Fruit fly (Drosophila melanogaster) whole organism, pupa: ENCODE data around the gene CG13609.

ENCODE experiments used
- CG10348 ChIP-seq: fragments of 200-800 bp; sonication (Bioruptor generic); IDR thresholded peaks from 2 replicates; pipeline ENCODE4 v1.3.6; 2022; ENCODE audit warnings: missing biosample characterization, missing genetic modification characterization
- CG12605 ChIP-seq: fragments of 200-800 bp; sonication (Bioruptor generic); IDR thresholded peaks from 2 replicates; pipeline ENCODE4 v1.3.6; 2022; ENCODE audit warnings: missing biosample characterization, missing genetic modification characterization
- CG13204 ChIP-seq: fragments of 200-800 bp; sonication (Bioruptor generic); optimal IDR thresholded peaks from 2 replicates; lab custom pipeline; 2018; ENCODE audit warnings: missing biosample characterization, mild to moderate bottlenecking, missing genetic modification characterization, moderate library complexity
- CG14655 ChIP-seq: fragments of 200-800 bp; sonication (Bioruptor generic); optimal IDR thresholded peaks from 3 replicates; lab custom pipeline; 2017; ENCODE audit warnings: mild to moderate bottlenecking, missing biosample characterization, missing genetic modification reagents, missing genetic modification characterization
- CG15710 ChIP-seq: fragments of 200-800 bp; sonication (Bioruptor generic); optimal IDR thresholded peaks from 2 replicates; lab custom pipeline; 2018; ENCODE audit warnings: missing biosample characterization, mild to moderate bottlenecking, missing genetic modification characterization, moderate library complexity
- CG17806 ChIP-seq: fragments of 200-800 bp; sonication (Bioruptor generic); optimal IDR thresholded peaks from 2 replicates; lab custom pipeline; 2018; ENCODE audit warnings: missing biosample characterization, mild to moderate bottlenecking, missing genetic modification characterization, moderate library complexity
- CG32121 ChIP-seq: fragments of 200-800 bp; sonication (Bioruptor generic); IDR thresholded peaks from 2 replicates; pipeline ENCODE4 v1.3.6; 2022; ENCODE audit warnings: missing biosample characterization, missing genetic modification characterization
- CG34367 ChIP-seq: fragments of 200-800 bp; sonication (Bioruptor generic); optimal IDR thresholded peaks from 2 replicates; lab custom pipeline; 2018; ENCODE audit warnings: missing biosample characterization, mild to moderate bottlenecking, missing genetic modification characterization
- CG4496 ChIP-seq: fragments of 200-800 bp; sonication (Bioruptor generic); IDR thresholded peaks from 3 replicates; pipeline ENCODE4 v1.3.6; 2022; ENCODE audit warnings: missing biosample characterization, missing genetic modification characterization
- CG8159 ChIP-seq: fragments of 200-800 bp; sonication (Bioruptor generic); optimal IDR thresholded peaks from 3 replicates; lab custom pipeline; 2018; ENCODE audit warnings: missing biosample characterization, mild to moderate bottlenecking, missing genetic modification characterization, moderate library complexity
- CG8301 ChIP-seq: fragments of 200-800 bp; sonication (Bioruptor generic); optimal IDR thresholded peaks from 2 replicates; lab custom pipeline; 2018; ENCODE audit warnings: missing biosample characterization, mild to moderate bottlenecking, missing genetic modification characterization
- CG9948 ChIP-seq: fragments of 200-800 bp; sonication (Bioruptor generic); optimal IDR thresholded peaks from 2 replicates; lab custom pipeline; 2018; ENCODE audit warnings: missing biosample characterization, mild to moderate bottlenecking, missing genetic modification characterization, moderate library complexity
- D1 ChIP-seq: fragments of 200-800 bp; sonication (Bioruptor generic); optimal IDR thresholded peaks from 2 replicates; lab custom pipeline; 2018; ENCODE audit warnings: missing biosample characterization, mild to moderate bottlenecking, missing genetic modification characterization, moderate library complexity
- EcR ChIP-seq: fragments of 200-800 bp; sonication (Bioruptor generic); optimal IDR thresholded peaks from 3 replicates; lab custom pipeline; 2019; ENCODE audit warnings: missing biosample characterization, missing genetic modification characterization, mild to moderate bottlenecking, moderate library complexity, missing genetic modification reagents
- Ets98B ChIP-seq: fragments of 200-800 bp; sonication (Bioruptor generic); IDR thresholded peaks from 2 replicates; pipeline ENCODE4 v1.3.6; 2022; ENCODE audit warnings: missing biosample characterization, missing genetic modification characterization
- Pif1A ChIP-seq: fragments of 200-800 bp; sonication (Bioruptor generic); optimal IDR thresholded peaks from 3 replicates; lab custom pipeline; 2016; ENCODE audit warnings: missing biosample characterization, missing genetic modification characterization
- Pif1B ChIP-seq: fragments of 200-800 bp; sonication (Bioruptor generic); optimal IDR thresholded peaks from 3 replicates; lab custom pipeline; 2016; ENCODE audit warnings: missing biosample characterization, missing genetic modification characterization
- Snoo ChIP-seq: fragments of 200-800 bp; sonication (Bioruptor generic); optimal IDR thresholded peaks from 3 replicates; lab custom pipeline; 2017; ENCODE audit warnings: missing biosample characterization, mild to moderate bottlenecking, missing genetic modification characterization, inconsistent platforms
- fd96Ca ChIP-seq: fragments of 200-800 bp; sonication (Bioruptor generic); IDR thresholded peaks from 3 replicates; pipeline ENCODE4 v1.3.6; 2022; ENCODE audit warnings: missing biosample characterization, missing genetic modification characterization
- gl ChIP-seq: fragments of 200-800 bp; sonication (Bioruptor generic); optimal IDR thresholded peaks from 2 replicates; lab custom pipeline; 2018; ENCODE audit warnings: missing biosample characterization, mild to moderate bottlenecking, missing genetic modification characterization
- rn ChIP-seq: fragments of 200-800 bp; sonication (Bioruptor generic); IDR thresholded peaks from 2 replicates; pipeline ENCODE4 v1.3.6; 2022; ENCODE audit warnings: missing biosample characterization, missing genetic modification characterization

The CG13609 gene

dm6 chr3R:24221334-24222302 lies 5.2 kb upstream of the CG13609 start, which contains the start of gene twin:
TSS of gene twin (minus strand) at chr3R:24221965.
- TF ChIP-seq CG32121 (GFP tag; lab: Robert Waterston, UW) (peak; percentile 64; the same call in 1 of the 2 replicates), CG17806 (peak; percentile 13), CG4496 (GFP tag; lab: Robert Waterston, UW) (0 out of 3 replicates have a peak, but pooled peaks have one; percentile 42), CG15710 (tag; lab: Kevin White, UChicago) (peak; percentile 42), EcR (GFP tag; lab: Kevin White, UChicago) (no peak), CG8159 (tag; lab: Kevin White, UChicago) (peak; percentile 18), Pif1A (GFP tag; lab: Kevin White, UChicago) (no peak), CG12605 (no peak), CG8301 (tag; lab: Kevin White, UChicago) (peak; percentile 0), fd96Ca (no peak), CG9948 (peak; percentile 32)
- TF ChIP-seq, all 21 proteins: peak for 7

- no peak for TF ChIP-seq CG32121 (GFP tag; lab: Robert Waterston, UW)
- TF ChIP-seq CG12605, result no peak
- TF ChIP-seq CG13204 (GFP tag; lab: Kevin White, UChicago), result no peak
Observed at dm6 chr3R:24228675-24229074, 1.9 kb downstream of the CG13609 start, which contains the start of gene Acp95EF. TSS of gene Acp95EF (plus strand) at chr3R:24228975.

- TF ChIP-seq CG15710 (tag; lab: Kevin White, UChicago), result no peak
- TF ChIP-seq Snoo (tag; lab: Kevin White, UChicago), result no peak
- no peak for TF ChIP-seq fd96Ca
- TF ChIP-seq CG14655 (GFP tag; lab: Kevin White, UChicago), result no peak
- TF ChIP-seq Pif1B, result no peak
- no peak for TF ChIP-seq CG17806
- TF ChIP-seq CG32121 (GFP tag; lab: Robert Waterston, UW), result no peak
- TF ChIP-seq Pif1A (GFP tag; lab: Kevin White, UChicago), result no peak
- no peak for TF ChIP-seq CG4496 (GFP tag; lab: Robert Waterston, UW)
- no peak for TF ChIP-seq CG34367 (tag; lab: Kevin White, UChicago)
- TF ChIP-seq rn (GFP tag; lab: Robert Waterston, UW), result no peak
- no peak for TF ChIP-seq D1 (tag; lab: Kevin White, UChicago)
- no peak for TF ChIP-seq CG10348
- TF ChIP-seq CG12605, result no peak
- TF ChIP-seq CG8159 (tag; lab: Kevin White, UChicago), result no peak
- no peak for TF ChIP-seq CG13204 (GFP tag; lab: Kevin White, UChicago)
- TF ChIP-seq CG9948, result no peak
Observed at dm6 chr3R:24229870-24230422, 3.1 kb downstream of the CG13609 start, which contains the start of gene Spase22-23. TSS of gene Spase22-23 (minus strand) at chr3R:24230035.

DNA sequence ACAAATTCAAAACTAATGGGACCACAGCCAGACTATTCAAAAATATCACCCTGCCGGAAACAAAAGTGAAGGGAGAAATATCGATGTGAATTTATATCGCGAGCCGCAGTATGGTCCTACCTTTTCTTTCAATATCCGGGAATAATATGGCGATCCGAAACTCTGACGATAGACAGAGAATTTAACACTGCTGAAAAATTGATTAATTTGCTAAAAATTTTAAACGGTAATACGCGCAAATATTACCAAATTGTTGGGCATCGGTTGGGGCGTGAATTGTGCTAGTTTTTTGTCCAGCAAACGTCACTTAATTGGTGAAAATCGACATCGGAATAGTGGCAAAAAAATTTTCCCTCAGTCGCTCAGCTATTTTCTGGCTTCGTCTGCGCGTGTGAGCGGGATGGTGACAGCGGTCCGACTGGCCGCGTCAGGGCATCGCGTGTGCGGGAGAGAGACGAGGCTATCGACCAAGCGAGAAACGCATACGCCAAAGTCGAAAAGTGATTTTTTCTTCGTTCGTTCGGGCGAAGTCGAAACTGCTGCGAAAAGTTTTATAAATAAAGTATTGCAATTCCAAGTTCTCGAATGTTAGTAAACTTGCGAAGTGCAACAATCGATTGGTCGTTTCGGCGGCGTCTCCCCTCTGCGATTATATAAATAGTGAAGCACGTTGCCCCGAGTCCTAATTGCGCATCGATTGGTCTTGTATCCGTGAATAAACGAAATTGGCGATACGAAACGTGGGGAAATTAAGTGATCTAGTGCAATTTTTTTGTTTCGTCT lies 3.8 kb downstream of the CG13609 start, which contains the start of gene mask:
mask (plus strand) TSS at position 140 of the 783 bp plus-strand sequence.
- TF ChIP-seq Ets98B (GFP tag; lab: Robert Waterston, UW) (peak; percentile 20), CG4496 (GFP tag; lab: Robert Waterston, UW) (peak; percentile 75), CG9948 (no peak), CG34367 (tag; lab: Kevin White, UChicago) (peak; percentile 67), Pif1A (GFP tag; lab: Kevin White, UChicago) (peak; percentile 30), CG12605 (0 out of 2 replicates have a peak, but pooled peaks have one; percentile 6), Pif1B (no peak), CG13204 (GFP tag; lab: Kevin White, UChicago) (no peak), gl (tag; lab: Kevin White, UChicago) (peak; percentile 37), Snoo (tag; lab: Kevin White, UChicago) (peak; percentile 81), CG8159 (tag; lab: Kevin White, UChicago) (peak; percentile 33), CG10348 (no peak), CG15710 (tag; lab: Kevin White, UChicago) (peak; percentile 43)

DNA sequence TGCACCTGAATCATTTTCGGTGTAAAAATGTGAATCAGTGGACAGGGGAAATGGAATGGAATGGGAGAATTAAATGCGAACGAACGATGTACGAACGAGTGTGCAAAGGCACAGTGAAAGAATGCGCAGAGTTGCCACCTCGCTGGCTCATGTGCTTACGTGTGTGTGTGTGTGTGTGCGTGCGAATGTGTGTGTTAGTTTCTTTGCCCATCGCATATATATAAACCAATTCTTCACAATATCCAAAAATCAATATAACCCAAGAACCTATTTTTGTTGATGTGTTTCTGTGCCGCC lies 4.3 kb downstream of the CG13609 start:
- peak; percentile 41 for TF ChIP-seq EcR (GFP tag; lab: Kevin White, UChicago)
- TF ChIP-seq Ets98B (GFP tag; lab: Robert Waterston, UW), result no peak
- peak; percentile 31; the same call in 1 of the 3 replicates for TF ChIP-seq fd96Ca

dm6 chr3R:24231914-24232313 lies 5.1 kb downstream of the CG13609 start:
- no peak for TF ChIP-seq CG13204 (GFP tag; lab: Kevin White, UChicago)
- no peak for TF ChIP-seq CG4496 (GFP tag; lab: Robert Waterston, UW)
- TF ChIP-seq Snoo (tag; lab: Kevin White, UChicago), result no peak
- TF ChIP-seq fd96Ca, result 0 out of 3 replicates have a peak, but pooled peaks have one; percentile 10
